Worm (Caenorhabditis elegans): ENCODE data around the gene F26F2.7.
"Not testable (repeated sequence)": the region's sequence is repeated elsewhere in the genome, so short reads cannot be mapped to it uniquely, and the experiment has no call there.

DNA sequence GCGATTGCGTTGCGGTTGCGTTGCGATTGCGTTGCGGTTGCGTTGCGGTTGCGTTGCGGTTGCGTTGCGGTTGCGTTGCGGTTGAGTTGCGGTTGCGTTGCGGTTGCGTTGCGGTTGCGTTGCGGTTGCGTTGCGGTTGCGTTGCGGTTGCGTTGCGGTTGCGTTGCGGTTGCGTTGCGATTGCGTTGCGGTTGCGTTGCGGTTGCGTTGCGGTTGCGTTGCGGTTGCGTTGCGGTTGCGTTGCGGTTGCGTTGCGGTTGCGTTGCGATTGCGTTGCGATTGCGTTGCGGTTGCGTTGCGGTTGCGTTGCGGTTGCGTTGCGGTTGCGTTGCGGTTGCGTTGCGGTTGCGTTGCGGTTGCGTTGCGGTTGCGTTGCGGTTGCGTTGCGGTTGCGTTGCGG is 25.0 kb downstream of the F26F2.7 start:
- TF ChIP-seq F23B12.7 (tag; optimal IDR thresholded peaks at IDR 0.05; ENCODE audit: insufficient read depth); F57A8.1 (GFP tag; optimal IDR thresholded peaks at IDR 0.05); gei-17 (GFP tag; optimal IDR thresholded peaks at IDR 0.05); ets-4 (GFP tag; optimal IDR thresholded peaks at IDR 0.05); lin-35 (GFP tag; optimal IDR thresholded peaks at IDR 0.05); madf-8 (GFP tag; conservative IDR thresholded peaks at IDR 0.05); B0336.3 (GFP tag; IDR thresholded peaks at IDR 0.05); ama-1 (optimal IDR thresholded peaks at IDR 0.05); ama-1 (GFP tag; optimal IDR thresholded peaks at IDR 0.05); nhr-80 (tag; optimal IDR thresholded peaks at IDR 0.05); egl-44 (GFP tag; IDR thresholded peaks at IDR 0.05); nfya-2 (GFP tag; IDR thresholded peaks at IDR 0.05); lsy-27 (tag; optimal IDR thresholded peaks at IDR 0.05; ENCODE audit: borderline replicate concordance, insufficient read depth); F49E8.2 (tag; optimal IDR thresholded peaks at IDR 0.05; ENCODE audit: insufficient read depth): not testable (repeated sequence)

Data from whole organism, young adult.